Worm (Caenorhabditis elegans) whole organism, mixed stage, embryonic: ENCODE data around the gene ucr-2.1.

Experiments
- ceh-83 ChIP-seq: fragments of 200-800 bp; sonication (Bioruptor generic); optimal IDR thresholded peaks from 2 replicates; lab custom pipeline; 2018; ENCODE audit warnings: mild to moderate bottlenecking, missing genetic modification characterization, missing compliant biosample characterization
- elt-1 ChIP-seq: sonication (generic microtip); optimal IDR thresholded peaks from 2 replicates; lab custom pipeline; 2017; ENCODE audit warnings: missing genetic modification characterization, mild to moderate bottlenecking, missing compliant biosample characterization, antibody characterized with exemption, moderate library complexity, borderline replicate concordance; ENCODE audit not compliant: insufficient read depth
- elt-3 ChIP-seq: fragments of 150-350 bp; optimal IDR thresholded peaks from 2 replicates; lab custom pipeline; 2014; ENCODE audit warnings: missing biosample characterization, missing genetic modification characterization
- flh-1 ChIP-seq: fragments of 200-800 bp; sonication (Bioruptor generic); optimal IDR thresholded peaks from 2 replicates; lab custom pipeline; 2018; ENCODE audit warnings: mild to moderate bottlenecking, missing genetic modification characterization, moderate library complexity, missing compliant biosample characterization
- nhr-12 ChIP-seq: fragments of 150-350 bp; optimal IDR thresholded peaks from 2 replicates; lab custom pipeline; 2014; ENCODE audit warnings: missing biosample characterization, missing genetic modification characterization
- nhr-237 ChIP-seq: fragments of 150-350 bp; optimal IDR thresholded peaks from 2 replicates; lab custom pipeline; 2014; ENCODE audit warnings: missing biosample characterization, missing genetic modification characterization
- nhr-76 ChIP-seq: sonication (generic microtip); optimal IDR thresholded peaks from 2 replicates; lab custom pipeline; 2017; ENCODE audit warnings: missing biosample characterization, missing genetic modification characterization
- unc-62 ChIP-seq: fragments of 150-350 bp; optimal IDR thresholded peaks from 2 replicates; lab custom pipeline; 2014; ENCODE audit warnings: missing biosample characterization, missing genetic modification reagents, missing genetic modification characterization
- ztf-11 ChIP-seq: fragments of 150-350 bp; optimal IDR thresholded peaks from 2 replicates; lab custom pipeline; 2014; ENCODE audit warnings: missing biosample characterization, missing genetic modification characterization

ce11 chrX:11969085-11969484 is 49.1 kb upstream of the ucr-2.1 start:
- TF ChIP-seq elt-3 (tag; lab: Kevin White, UChicago) (no peak), flh-1 (GFP tag; lab: Kevin White, UChicago) (no peak), nhr-76 (tag; lab: Kevin White, UChicago) (no peak), ztf-11 (no peak), nhr-237 (no peak), nhr-12 (tag; lab: Kevin White, UChicago) (no peak), ceh-83 (no peak), elt-1 (tag; lab: Kevin White, UChicago) (no peak), unc-62 (GFP tag; lab: Kevin White, UChicago) (no peak)
